Fruit fly (Drosophila melanogaster) whole organism, pupa: Measurements from ENCODE around the gene Octbeta1R.

Experiments
- CG10348 ChIP-seq: fragments of 200-800 bp; sonication (Bioruptor generic); IDR thresholded peaks from 2 replicates; pipeline ENCODE4 v1.3.6; 2022; ENCODE audit warnings: missing biosample characterization, missing genetic modification characterization
- CG12605 ChIP-seq: fragments of 200-800 bp; sonication (Bioruptor generic); IDR thresholded peaks from 2 replicates; pipeline ENCODE4 v1.3.6; 2022; ENCODE audit warnings: missing biosample characterization, missing genetic modification characterization
- CG13204 ChIP-seq: fragments of 200-800 bp; sonication (Bioruptor generic); optimal IDR thresholded peaks from 2 replicates; lab custom pipeline; 2018; ENCODE audit warnings: missing biosample characterization, mild to moderate bottlenecking, missing genetic modification characterization, moderate library complexity
- CG14655 ChIP-seq: fragments of 200-800 bp; sonication (Bioruptor generic); optimal IDR thresholded peaks from 3 replicates; lab custom pipeline; 2017; ENCODE audit warnings: mild to moderate bottlenecking, missing biosample characterization, missing genetic modification reagents, missing genetic modification characterization
- CG15710 ChIP-seq: fragments of 200-800 bp; sonication (Bioruptor generic); optimal IDR thresholded peaks from 2 replicates; lab custom pipeline; 2018; ENCODE audit warnings: missing biosample characterization, mild to moderate bottlenecking, missing genetic modification characterization, moderate library complexity
- CG17806 ChIP-seq: fragments of 200-800 bp; sonication (Bioruptor generic); optimal IDR thresholded peaks from 2 replicates; lab custom pipeline; 2018; ENCODE audit warnings: missing biosample characterization, mild to moderate bottlenecking, missing genetic modification characterization, moderate library complexity
- CG32121 ChIP-seq: fragments of 200-800 bp; sonication (Bioruptor generic); IDR thresholded peaks from 2 replicates; pipeline ENCODE4 v1.3.6; 2022; ENCODE audit warnings: missing biosample characterization, missing genetic modification characterization
- CG34367 ChIP-seq: fragments of 200-800 bp; sonication (Bioruptor generic); optimal IDR thresholded peaks from 2 replicates; lab custom pipeline; 2018; ENCODE audit warnings: missing biosample characterization, mild to moderate bottlenecking, missing genetic modification characterization
- CG4496 ChIP-seq: fragments of 200-800 bp; sonication (Bioruptor generic); IDR thresholded peaks from 3 replicates; pipeline ENCODE4 v1.3.6; 2022; ENCODE audit warnings: missing biosample characterization, missing genetic modification characterization
- CG8159 ChIP-seq: fragments of 200-800 bp; sonication (Bioruptor generic); optimal IDR thresholded peaks from 3 replicates; lab custom pipeline; 2018; ENCODE audit warnings: missing biosample characterization, mild to moderate bottlenecking, missing genetic modification characterization, moderate library complexity
- CG8301 ChIP-seq: fragments of 200-800 bp; sonication (Bioruptor generic); optimal IDR thresholded peaks from 2 replicates; lab custom pipeline; 2018; ENCODE audit warnings: missing biosample characterization, mild to moderate bottlenecking, missing genetic modification characterization
- CG9948 ChIP-seq: fragments of 200-800 bp; sonication (Bioruptor generic); optimal IDR thresholded peaks from 2 replicates; lab custom pipeline; 2018; ENCODE audit warnings: missing biosample characterization, mild to moderate bottlenecking, missing genetic modification characterization, moderate library complexity
- D1 ChIP-seq: fragments of 200-800 bp; sonication (Bioruptor generic); optimal IDR thresholded peaks from 2 replicates; lab custom pipeline; 2018; ENCODE audit warnings: missing biosample characterization, mild to moderate bottlenecking, missing genetic modification characterization, moderate library complexity
- EcR ChIP-seq: fragments of 200-800 bp; sonication (Bioruptor generic); optimal IDR thresholded peaks from 3 replicates; lab custom pipeline; 2019; ENCODE audit warnings: missing biosample characterization, missing genetic modification characterization, mild to moderate bottlenecking, moderate library complexity, missing genetic modification reagents
- Ets98B ChIP-seq: fragments of 200-800 bp; sonication (Bioruptor generic); IDR thresholded peaks from 2 replicates; pipeline ENCODE4 v1.3.6; 2022; ENCODE audit warnings: missing biosample characterization, missing genetic modification characterization
- Pif1A ChIP-seq: fragments of 200-800 bp; sonication (Bioruptor generic); optimal IDR thresholded peaks from 3 replicates; lab custom pipeline; 2016; ENCODE audit warnings: missing biosample characterization, missing genetic modification characterization
- Pif1B ChIP-seq: fragments of 200-800 bp; sonication (Bioruptor generic); optimal IDR thresholded peaks from 3 replicates; lab custom pipeline; 2016; ENCODE audit warnings: missing biosample characterization, missing genetic modification characterization
- Snoo ChIP-seq: fragments of 200-800 bp; sonication (Bioruptor generic); optimal IDR thresholded peaks from 3 replicates; lab custom pipeline; 2017; ENCODE audit warnings: missing biosample characterization, mild to moderate bottlenecking, missing genetic modification characterization, inconsistent platforms
- fd96Ca ChIP-seq: fragments of 200-800 bp; sonication (Bioruptor generic); IDR thresholded peaks from 3 replicates; pipeline ENCODE4 v1.3.6; 2022; ENCODE audit warnings: missing biosample characterization, missing genetic modification characterization
- gl ChIP-seq: fragments of 200-800 bp; sonication (Bioruptor generic); optimal IDR thresholded peaks from 2 replicates; lab custom pipeline; 2018; ENCODE audit warnings: missing biosample characterization, mild to moderate bottlenecking, missing genetic modification characterization
- rn ChIP-seq: fragments of 200-800 bp; sonication (Bioruptor generic); IDR thresholded peaks from 2 replicates; pipeline ENCODE4 v1.3.6; 2022; ENCODE audit warnings: missing biosample characterization, missing genetic modification characterization

The Octbeta1R gene

dm6 chr3R:22530305-22530704 lies 33.3 kb downstream of the Octbeta1R start, which contains the start of gene CG33099:
Gene CG33099, minus strand, starts transcription at chr3R:22530572.
- TF ChIP-seq CG9948 (tag; lab: Kevin White, UChicago), result no peak
- TF ChIP-seq Ets98B (GFP tag; lab: Robert Waterston, UW), result 0 out of 2 replicates have a peak, but pooled peaks have one; percentile 11
- no peak for TF ChIP-seq CG34367 (tag; lab: Kevin White, UChicago)
- no peak for TF ChIP-seq CG13204 (GFP tag; lab: Kevin White, UChicago)
- TF ChIP-seq D1 (tag; lab: Kevin White, UChicago), result no peak
- TF ChIP-seq Pif1B (GFP tag; lab: Kevin White, UChicago), result peak; percentile 52
- no peak for TF ChIP-seq CG15710 (tag; lab: Kevin White, UChicago)
- no peak for TF ChIP-seq CG8159 (tag; lab: Kevin White, UChicago)
- TF ChIP-seq CG12605 (GFP tag; lab: Robert Waterston, UW), result no peak
- TF ChIP-seq CG14655 (GFP tag; lab: Kevin White, UChicago), result peak; percentile 4
- no peak for TF ChIP-seq CG17806
- TF ChIP-seq rn (GFP tag; lab: Robert Waterston, UW), result no peak
- TF ChIP-seq Snoo (tag; lab: Kevin White, UChicago), result no peak
- TF ChIP-seq CG8301, result no peak
- TF ChIP-seq fd96Ca (GFP tag; lab: Robert Waterston, UW), result no peak
- TF ChIP-seq EcR, result peak; percentile 4
- TF ChIP-seq Pif1A (GFP tag; lab: Kevin White, UChicago), result peak; percentile 44
- TF ChIP-seq gl (tag; lab: Kevin White, UChicago), result peak; percentile 17
- peak; percentile 55; the same call in 2 of the 3 replicates for TF ChIP-seq CG4496 (GFP tag; lab: Robert Waterston, UW)
- no peak for TF ChIP-seq CG10348 (GFP tag; lab: Robert Waterston, UW)
- peak; percentile 36; the same call in 1 of the 2 replicates for TF ChIP-seq CG32121
- TF ChIP-seq, all 21 proteins: peak for 8

dm6 chr3R:22531801-22532200 lies 34.8 kb downstream of the Octbeta1R start, which contains the start of gene CG33093:
Gene CG33093, minus strand, starts transcription at chr3R:22531922.
- TF ChIP-seq rn (GFP tag; lab: Robert Waterston, UW) (no peak), CG4496 (GFP tag; lab: Robert Waterston, UW) (no peak), CG34367 (tag; lab: Kevin White, UChicago) (no peak), Snoo (tag; lab: Kevin White, UChicago) (no peak), CG9948 (tag; lab: Kevin White, UChicago) (no peak), EcR (no peak), CG17806 (no peak), CG32121 (no peak), CG10348 (GFP tag; lab: Robert Waterston, UW) (no peak), gl (tag; lab: Kevin White, UChicago) (no peak), CG13204 (GFP tag; lab: Kevin White, UChicago) (no peak), fd96Ca (GFP tag; lab: Robert Waterston, UW) (no peak), CG8301 (no peak)

dm6 chr3R:22533973-22534931 lies 37.2 kb downstream of the Octbeta1R start:
- TF ChIP-seq CG9948 (tag; lab: Kevin White, UChicago), result no peak
- peak; percentile 82 for TF ChIP-seq EcR
- TF ChIP-seq CG8159 (tag; lab: Kevin White, UChicago), result no peak
- no peak for TF ChIP-seq CG34367 (tag; lab: Kevin White, UChicago)
- no peak for TF ChIP-seq rn (GFP tag; lab: Robert Waterston, UW)

dm6 chr3R:22535945-22536344 lies 38.9 kb downstream of the Octbeta1R start:
- TF ChIP-seq fd96Ca (GFP tag; lab: Robert Waterston, UW), result no peak
- no peak for TF ChIP-seq gl (tag; lab: Kevin White, UChicago)
- TF ChIP-seq CG32121, result no peak
- TF ChIP-seq D1 (tag; lab: Kevin White, UChicago), result no peak
- no peak for TF ChIP-seq Pif1A (GFP tag; lab: Kevin White, UChicago)
- no peak for TF ChIP-seq rn (GFP tag; lab: Robert Waterston, UW)

dm6 chr3R:22536504-22537423 lies 39.7 kb downstream of the Octbeta1R start:
- TF ChIP-seq Pif1A (GFP tag; lab: Kevin White, UChicago), result peak; percentile 59
- no peak for TF ChIP-seq CG10348 (GFP tag; lab: Robert Waterston, UW)
- TF ChIP-seq CG8301, result no peak
- TF ChIP-seq Pif1B (GFP tag; lab: Kevin White, UChicago), result peak; percentile 47
- peak; percentile 39 for TF ChIP-seq D1 (tag; lab: Kevin White, UChicago)
- no peak for TF ChIP-seq fd96Ca (GFP tag; lab: Robert Waterston, UW)
- no peak for TF ChIP-seq CG12605 (GFP tag; lab: Robert Waterston, UW)
- TF ChIP-seq rn (GFP tag; lab: Robert Waterston, UW), result no peak
- peak; percentile 82 for TF ChIP-seq CG9948 (tag; lab: Kevin White, UChicago)
- TF ChIP-seq CG17806, result peak; percentile 89
- TF ChIP-seq CG4496 (GFP tag; lab: Robert Waterston, UW), result no peak
- TF ChIP-seq CG32121, result no peak
- peak; percentile 64 for TF ChIP-seq gl (tag; lab: Kevin White, UChicago)
- TF ChIP-seq EcR, result peak; percentile 81
- TF ChIP-seq Ets98B (GFP tag; lab: Robert Waterston, UW), result no peak
- TF ChIP-seq CG34367 (tag; lab: Kevin White, UChicago), result peak; percentile 80
- TF ChIP-seq CG8159 (tag; lab: Kevin White, UChicago), result peak; percentile 89
- peak; percentile 38 for TF ChIP-seq CG14655 (GFP tag; lab: Kevin White, UChicago)
- TF ChIP-seq CG13204 (GFP tag; lab: Kevin White, UChicago), result peak; percentile 52
- peak; percentile 54 for TF ChIP-seq Snoo (tag; lab: Kevin White, UChicago)
- peak; percentile 83 for TF ChIP-seq CG15710 (tag; lab: Kevin White, UChicago)
